Worm (Caenorhabditis elegans) whole organism, L2 larva: ENCODE data around the gene cpsf-3.

ENCODE experiments used
- alr-1 ChIP-seq: fragments of 150-350 bp; optimal IDR thresholded peaks from 2 replicates; lab custom pipeline; 2014; ENCODE audit warnings: missing biosample characterization, missing genetic modification characterization
- aly-2 ChIP-seq: fragments of 150-350 bp; optimal IDR thresholded peaks from 2 replicates; lab custom pipeline; 2014; ENCODE audit warnings: missing biosample characterization, missing genetic modification characterization
- ama-1 ChIP-seq: fragments of 150-350 bp; optimal IDR thresholded peaks from 2 replicates; lab custom pipeline; 2018; ENCODE audit warnings: inconsistent platforms
- ceh-82 ChIP-seq: fragments of 150-350 bp; optimal IDR thresholded peaks from 2 replicates; lab custom pipeline; 2014; ENCODE audit warnings: missing biosample characterization, missing genetic modification characterization
- egl-27 ChIP-seq: sonication (generic microtip); optimal IDR thresholded peaks from 3 replicates; lab custom pipeline; 2017; ENCODE audit warnings: missing biosample characterization, missing genetic modification reagents, missing genetic modification characterization
- fos-1 ChIP-seq: fragments of 150-350 bp; optimal IDR thresholded peaks from 2 replicates; lab custom pipeline; 2014; ENCODE audit warnings: missing biosample characterization, missing genetic modification characterization
- nhr-237 ChIP-seq: fragments of 150-350 bp; optimal IDR thresholded peaks from 2 replicates; lab custom pipeline; 2014; ENCODE audit warnings: missing biosample characterization, missing genetic modification characterization
- nhr-77 ChIP-seq: fragments of 150-350 bp; optimal IDR thresholded peaks from 2 replicates; lab custom pipeline; 2014; ENCODE audit warnings: missing biosample characterization, missing genetic modification characterization
- snpc-4 ChIP-seq: fragments of 150-350 bp; optimal IDR thresholded peaks from 2 replicates; lab custom pipeline; 2014; ENCODE audit warnings: missing biosample characterization, missing genetic modification characterization
- ztf-4 ChIP-seq: fragments of 150-350 bp; optimal IDR thresholded peaks from 2 replicates; lab custom pipeline; 2014; ENCODE audit warnings: missing biosample characterization, missing genetic modification characterization

- TF ChIP-seq snpc-4 (no peak), aly-2 (tag; lab: Kevin White, UChicago) (no peak), ztf-4 (tag; lab: Kevin White, UChicago) (no peak), fos-1 (tag; lab: Kevin White, UChicago) (peak; percentile 86), nhr-237 (tag; lab: Kevin White, UChicago) (no peak), ama-1 (lab: Kevin White, UChicago) (no peak), nhr-77 (tag; lab: Kevin White, UChicago) (no peak), alr-1 (tag; lab: Kevin White, UChicago) (no peak), egl-27 (tag; lab: Kevin White, UChicago) (no peak), ceh-82 (no peak)
Measured at ce11 chrIV:13327064-13327463, 44.4 kb upstream of the cpsf-3 start.
